Fruit fly (Drosophila melanogaster) whole organism, embryonic: ENCODE measurements around the gene CG31807.

Experiments used
- Antp ChIP-seq: fragments of 200-800 bp; sonication (Bioruptor generic); optimal IDR thresholded peaks from 3 replicates; lab custom pipeline; 2016; ENCODE audit warnings: missing biosample characterization, missing genetic modification characterization
- Atf3 ChIP-seq: fragments of 200-800 bp; sonication (Bioruptor generic); optimal IDR thresholded peaks from 3 replicates; lab custom pipeline; 2016; ENCODE audit warnings: missing biosample characterization, missing genetic modification characterization
- BEAF-32 ChIP-seq: fragments of 200-800 bp; sonication (Bioruptor generic); optimal IDR thresholded peaks from 3 replicates; lab custom pipeline; 2017; ENCODE audit warnings: missing biosample characterization, missing genetic modification characterization, mild to moderate bottlenecking, moderate library complexity, missing genetic modification reagents
- CG11695 ChIP-seq: fragments of 200-800 bp; sonication (Bioruptor generic); IDR thresholded peaks from 3 replicates; pipeline ENCODE4 v1.3.6; 2022; ENCODE audit warnings: missing biosample characterization, missing genetic modification characterization
- CG12236 ChIP-seq: fragments of 200-800 bp; sonication (Bioruptor generic); optimal IDR thresholded peaks from 2 replicates; lab custom pipeline; 2016; ENCODE audit warnings: missing biosample characterization, missing genetic modification characterization
- CG13123 ChIP-seq: fragments of 200-800 bp; sonication (Bioruptor generic); optimal IDR thresholded peaks from 2 replicates; lab custom pipeline; 2016; ENCODE audit warnings: missing biosample characterization, missing genetic modification characterization
- CG14050 ChIP-seq: fragments of 200-800 bp; sonication (Bioruptor generic); IDR thresholded peaks from 3 replicates; pipeline ENCODE4 v1.3.6; 2022; ENCODE audit warnings: missing biosample characterization, missing genetic modification characterization
- CG1647 ChIP-seq: fragments of 200-800 bp; sonication (Bioruptor generic); optimal IDR thresholded peaks from 3 replicates; lab custom pipeline; 2016; ENCODE audit warnings: missing biosample characterization, missing genetic modification characterization
- CG18476 ChIP-seq: fragments of 200-800 bp; sonication (Bioruptor generic); optimal IDR thresholded peaks from 2 replicates; lab custom pipeline; 2016; ENCODE audit warnings: missing biosample characterization, mild to moderate bottlenecking, missing genetic modification characterization
- CG2129 ChIP-seq: fragments of 200-800 bp; sonication (Bioruptor generic); IDR thresholded peaks from 2 replicates; pipeline ENCODE4 v1.3.6; 2022; ENCODE audit warnings: missing biosample characterization, missing genetic modification characterization; ENCODE audit not compliant: partially characterized antibody
- CG30403 ChIP-seq: fragments of 200-800 bp; sonication (Bioruptor generic); optimal IDR thresholded peaks from 3 replicates; lab custom pipeline; 2016; ENCODE audit warnings: missing biosample characterization, missing genetic modification characterization
- CG3281 ChIP-seq: fragments of 200-800 bp; sonication (Bioruptor generic); optimal IDR thresholded peaks from 3 replicates; lab custom pipeline; 2017; ENCODE audit warnings: missing biosample characterization, mild to moderate bottlenecking, missing genetic modification characterization
- CG34422 ChIP-seq: fragments of 200-800 bp; sonication (Bioruptor generic); IDR thresholded peaks from 3 replicates; pipeline ENCODE4 v1.3.6; 2022; ENCODE audit warnings: missing biosample characterization, missing genetic modification characterization
- CG3726 ChIP-seq: fragments of 200-800 bp; sonication (Bioruptor generic); IDR thresholded peaks from 3 replicates; pipeline ENCODE4, ENCODE4 v1.3.6; 2022; ENCODE audit warnings: missing biosample characterization, missing genetic modification characterization
- CG3847 ChIP-seq: fragments of 200-800 bp; sonication (Bioruptor generic); IDR thresholded peaks from 2 replicates; pipeline ENCODE4 v1.3.6; 2022; ENCODE audit warnings: missing biosample characterization, missing genetic modification characterization
- CG4328 ChIP-seq: fragments of 200-800 bp; sonication (Bioruptor generic); optimal IDR thresholded peaks from 3 replicates; lab custom pipeline; 2017; ENCODE audit warnings: missing biosample characterization, missing genetic modification reagents, missing genetic modification characterization
- CG4360 ChIP-seq: fragments of 200-800 bp; sonication (Bioruptor generic); IDR thresholded peaks from 2 replicates; pipeline ENCODE4 v1.3.6; 2022; ENCODE audit warnings: missing biosample characterization, missing genetic modification characterization
- CG6254 ChIP-seq: fragments of 200-800 bp; sonication (Bioruptor generic); optimal IDR thresholded peaks from 3 replicates; lab custom pipeline; 2017; ENCODE audit warnings: mild to moderate bottlenecking, missing biosample characterization, missing genetic modification reagents, missing genetic modification characterization
- CG6272 ChIP-seq: fragments of 200-800 bp; sonication (Bioruptor generic); IDR thresholded peaks from 2 replicates; pipeline ENCODE4 v1.3.6; 2022; ENCODE audit warnings: missing biosample characterization, missing genetic modification characterization
- CG6813 ChIP-seq: fragments of 200-800 bp; sonication (Bioruptor generic); optimal IDR thresholded peaks from 2 replicates; lab custom pipeline; 2017; ENCODE audit warnings: missing biosample characterization, missing genetic modification characterization, mild to moderate bottlenecking, moderate library complexity, missing genetic modification reagents
- CG8924 ChIP-seq: fragments of 200-800 bp; optimal IDR thresholded peaks from 3 replicates; lab custom pipeline; 2019; ENCODE audit warnings: missing biosample characterization, mild to moderate bottlenecking, missing genetic modification characterization, moderate library complexity
- D19B ChIP-seq: fragments of 200-800 bp; sonication (Bioruptor generic); optimal IDR thresholded peaks from 2 replicates; lab custom pipeline; 2017; ENCODE audit warnings: missing biosample characterization, mild to moderate bottlenecking, missing genetic modification characterization
- Dref ChIP-seq: fragments of 200-800 bp; sonication (Bioruptor generic); IDR thresholded peaks from 2 replicates; pipeline ENCODE4 v1.3.6; 2022; ENCODE audit warnings: missing biosample characterization, missing genetic modification characterization
- Fer3 ChIP-seq: fragments of 200-800 bp; sonication (Bioruptor generic); optimal IDR thresholded peaks from 2 replicates; lab custom pipeline; 2018; ENCODE audit warnings: missing biosample characterization, mild to moderate bottlenecking, missing genetic modification characterization, moderate library complexity
- MBD-R2 ChIP-seq: fragments of 200-800 bp; sonication (Bioruptor generic); IDR thresholded peaks from 2 replicates; pipeline ENCODE4 v1.3.6; 2022; ENCODE audit warnings: missing biosample characterization, missing genetic modification characterization
- Meics ChIP-seq: fragments of 200-800 bp; sonication (Bioruptor generic); optimal IDR thresholded peaks from 2 replicates; lab custom pipeline; 2017; ENCODE audit warnings: missing biosample characterization, mild to moderate bottlenecking, missing genetic modification characterization
- Mrtf ChIP-seq: fragments of 200-800 bp; sonication (Bioruptor generic); IDR thresholded peaks from 3 replicates; pipeline ENCODE4 v1.3.6; 2022; ENCODE audit warnings: missing biosample characterization, missing genetic modification characterization
- Pdp1 ChIP-seq, 2 experiments: fragments of 200-800 bp; sonication (Bioruptor generic); optimal IDR thresholded peaks; 3 replicates each; lab custom pipeline; 2016; ENCODE audit warnings: missing biosample characterization in 2 of 2, missing genetic modification characterization in 2 of 2, mild to moderate bottlenecking in 1 of 2, moderate library complexity in 1 of 2
- Spps ChIP-seq: fragments of 200-800 bp; sonication (Bioruptor generic); optimal IDR thresholded peaks from 2 replicates; lab custom pipeline; 2018; ENCODE audit warnings: missing biosample characterization, mild to moderate bottlenecking, missing genetic modification characterization
- ab ChIP-seq: fragments of 200-800 bp; sonication (Bioruptor generic); optimal IDR thresholded peaks from 2 replicates; lab custom pipeline; 2016; ENCODE audit warnings: missing biosample characterization, missing genetic modification characterization
- ase ChIP-seq: fragments of 200-800 bp; sonication (Bioruptor generic); IDR thresholded peaks from 3 replicates; pipeline ENCODE4 v1.3.6; 2022; ENCODE audit warnings: missing biosample characterization, missing genetic modification characterization
- br ChIP-seq: fragments of >200 bp; optimal IDR thresholded peaks from 2 replicates; lab custom pipeline; 2017
- cad ChIP-seq: fragments of >200 bp; optimal IDR thresholded peaks from 2 replicates; lab custom pipeline; 2017; ENCODE audit warnings: missing biosample characterization, missing genetic modification characterization
- eyg ChIP-seq: fragments of 200-800 bp; sonication (Bioruptor generic); optimal IDR thresholded peaks from 3 replicates; lab custom pipeline; 2016; ENCODE audit warnings: missing biosample characterization, missing genetic modification characterization
- gcm2 ChIP-seq: fragments of 200-800 bp; sonication (Bioruptor generic); optimal IDR thresholded peaks from 2 replicates; lab custom pipeline; 2016; ENCODE audit warnings: missing biosample characterization, missing genetic modification characterization
- gem ChIP-seq: fragments of 200-800 bp; sonication (Bioruptor generic); optimal IDR thresholded peaks from 2 replicates; lab custom pipeline; 2019; ENCODE audit warnings: missing biosample characterization, mild to moderate bottlenecking, missing genetic modification characterization, moderate library complexity
- ham ChIP-seq: fragments of 200-800 bp; sonication (Bioruptor generic); IDR thresholded peaks from 2 replicates; pipeline ENCODE4 v1.3.6; 2022; ENCODE audit warnings: missing biosample characterization, missing genetic modification characterization
- ken ChIP-seq: fragments of 200-800 bp; sonication (Bioruptor generic); IDR thresholded peaks from 3 replicates; pipeline ENCODE4 v1.3.6; 2022; ENCODE audit warnings: missing biosample characterization, missing genetic modification characterization
- mld ChIP-seq: fragments of 200-800 bp; sonication (Bioruptor generic); IDR thresholded peaks from 3 replicates; pipeline ENCODE4 v1.3.6; 2022; ENCODE audit warnings: missing biosample characterization, missing genetic modification characterization; ENCODE audit not compliant: partially characterized antibody
- nmo ChIP-seq: fragments of 200-800 bp; sonication (Bioruptor generic); optimal IDR thresholded peaks from 2 replicates; lab custom pipeline; 2018; ENCODE audit warnings: missing biosample characterization, mild to moderate bottlenecking, missing genetic modification characterization, moderate library complexity
- pb ChIP-seq: fragments of 200-800 bp; sonication (Bioruptor generic); optimal IDR thresholded peaks from 3 replicates; lab custom pipeline; 2016; ENCODE audit warnings: missing biosample characterization, missing genetic modification characterization
- salm ChIP-seq: fragments of 200-800 bp; sonication (Bioruptor generic); optimal IDR thresholded peaks from 2 replicates; lab custom pipeline; 2018; ENCODE audit warnings: missing biosample characterization, mild to moderate bottlenecking, missing genetic modification characterization
- sug ChIP-seq: fragments of 200-800 bp; optimal IDR thresholded peaks from 2 replicates; lab custom pipeline; 2019; ENCODE audit warnings: missing biosample characterization, mild to moderate bottlenecking, missing genetic modification characterization, moderate library complexity
- tio ChIP-seq: fragments of 200-800 bp; sonication (Bioruptor generic); optimal IDR thresholded peaks from 2 replicates; lab custom pipeline; 2017; ENCODE audit warnings: missing biosample characterization, missing genetic modification characterization, inconsistent platforms
- ttk ChIP-seq: fragments of 200-800 bp; sonication (Bioruptor generic); IDR thresholded peaks from 2 replicates; pipeline ENCODE4 v2.1.2; 2022; ENCODE audit warnings: missing biosample characterization, missing genetic modification characterization
- tx ChIP-seq: fragments of 200-800 bp; sonication (Bioruptor generic); optimal IDR thresholded peaks from 2 replicates; lab custom pipeline; 2016; ENCODE audit warnings: missing biosample characterization, missing genetic modification characterization
- usp ChIP-seq: fragments of >200 bp; optimal IDR thresholded peaks from 2 replicates; lab custom pipeline; 2017; ENCODE audit warnings: missing biosample characterization, missing genetic modification characterization
- vnd ChIP-seq: fragments of 200-800 bp; sonication (Bioruptor generic); IDR thresholded peaks from 3 replicates; pipeline ENCODE4 v1.3.6; 2022; ENCODE audit warnings: missing biosample characterization, missing genetic modification characterization; ENCODE audit not compliant: partially characterized antibody
- vvl ChIP-seq: fragments of 200-800 bp; sonication (Bioruptor generic); IDR thresholded peaks from 2 replicates; pipeline ENCODE4 v1.3.6; 2022; ENCODE audit warnings: missing biosample characterization, missing genetic modification characterization
- wek ChIP-seq: fragments of 200-800 bp; sonication (Bioruptor generic); optimal IDR thresholded peaks from 3 replicates; lab custom pipeline; 2018; ENCODE audit warnings: missing biosample characterization, mild to moderate bottlenecking, missing genetic modification characterization, moderate library complexity
- zen2 ChIP-seq: fragments of 200-800 bp; sonication (Bioruptor generic); IDR thresholded peaks from 3 replicates; pipeline ENCODE4 v1.3.6; 2022; ENCODE audit warnings: missing biosample characterization, missing genetic modification characterization; ENCODE audit not compliant: partially characterized antibody

Gene CG31807

DNA sequence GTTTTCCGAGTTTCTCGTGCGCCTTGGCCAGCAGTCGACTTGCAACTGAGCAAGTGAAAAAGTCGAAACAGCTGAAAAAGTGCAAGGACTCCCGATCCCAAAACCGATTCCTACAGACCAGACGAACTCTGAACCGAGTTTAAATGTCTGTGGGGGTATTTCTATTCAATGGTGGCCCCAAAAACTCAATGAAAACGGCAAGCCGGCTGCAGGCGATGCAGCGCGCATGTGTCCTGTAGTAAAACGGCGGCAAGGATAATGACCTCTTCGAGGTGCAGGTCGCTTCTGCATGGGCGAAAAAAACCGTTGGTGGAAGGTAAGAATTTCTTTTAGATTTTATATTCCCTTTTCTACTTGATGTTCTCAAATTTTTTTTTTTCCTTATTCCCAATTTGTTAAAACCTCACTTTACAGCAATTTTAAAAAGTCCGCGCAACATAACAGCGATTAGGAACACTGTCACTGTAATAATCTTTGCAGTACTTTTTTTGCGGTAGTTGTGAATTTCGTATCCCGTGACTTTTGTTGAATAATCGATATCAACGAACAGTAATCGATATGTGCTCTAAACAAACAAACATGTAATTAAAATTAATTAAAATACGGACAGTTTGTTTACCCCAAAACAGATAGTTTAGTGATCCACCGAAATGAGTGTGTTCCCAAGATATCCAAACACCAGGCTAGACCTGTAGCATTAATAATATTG is 7.0 kb downstream of the CG31807 start, which contains the start of the genes Trpgamma and her (continued):
- no peak for TF ChIP-seq Antp
- no peak for TF ChIP-seq sug (tag; lab: Kevin White, UChicago)
- no peak for TF ChIP-seq CG13123
- peak; percentile 75 for TF ChIP-seq CG2129 (GFP tag; lab: Robert Waterston, UW)
- TF ChIP-seq br (lab: Kevin White, UChicago): no peak
- TF ChIP-seq CG30403 (GFP tag; lab: Kevin White, UChicago): peak; percentile 0
- no peak for TF ChIP-seq gem
- no peak for TF ChIP-seq CG6254 (GFP tag; lab: Kevin White, UChicago)
- no peak for TF ChIP-seq tio (GFP tag; lab: Kevin White, UChicago)
- TF ChIP-seq Dref: peak; percentile 85
- no peak for TF ChIP-seq Meics (GFP tag; lab: Kevin White, UChicago)
- TF ChIP-seq Mrtf (GFP tag; lab: Robert Waterston, UW): no peak
- no peak for TF ChIP-seq usp (GFP tag; lab: Kevin White, UChicago)
- TF ChIP-seq Fer3 (tag; lab: Kevin White, UChicago): no peak
- 0 out of 3 replicates have a peak, but pooled peaks have one; percentile 28 for TF ChIP-seq CG3726 (GFP tag; lab: Robert Waterston, UW)
- TF ChIP-seq ab (GFP tag; lab: Kevin White, UChicago): no peak
- TF ChIP-seq BEAF-32: peak; percentile 90
- TF ChIP-seq wek (GFP tag; lab: Kevin White, UChicago): no peak
- TF ChIP-seq CG12236 (GFP tag; lab: Kevin White, UChicago): peak; percentile 16
- TF ChIP-seq CG4328 (GFP tag; lab: Kevin White, UChicago): no peak
- no peak for TF ChIP-seq D19B (GFP tag; lab: Kevin White, UChicago)
- no peak for TF ChIP-seq CG6272 (GFP tag; lab: Robert Waterston, UW)
- no peak for TF ChIP-seq CG18476 (GFP tag; lab: Kevin White, UChicago)
- TF ChIP-seq CG6813 (GFP tag; lab: Kevin White, UChicago): no peak
- TF ChIP-seq CG1647 (GFP tag; lab: Kevin White, UChicago): no peak
- no peak for TF ChIP-seq Atf3 (GFP tag; lab: Kevin White, UChicago)
- TF ChIP-seq ttk (GFP tag; lab: Robert Waterston, UW): no peak
- TF ChIP-seq ase (GFP tag; lab: Robert Waterston, UW): no peak
- peak; percentile 90 for TF ChIP-seq zen2 (GFP tag; lab: Robert Waterston, UW)
- no peak for TF ChIP-seq ham (GFP tag; lab: Robert Waterston, UW)
- TF ChIP-seq MBD-R2 (GFP tag; lab: Robert Waterston, UW): peak; percentile 40; the same call in 1 of the 2 replicates
- no peak for TF ChIP-seq tx (GFP tag; lab: Kevin White, UChicago)
- no peak for TF ChIP-seq Pdp1 (GFP tag; optimal IDR thresholded peaks at IDR 0.05; lab: Kevin White, UChicago)
- TF ChIP-seq ken (GFP tag; lab: Robert Waterston, UW): no peak
- no peak for TF ChIP-seq gcm2 (GFP tag; lab: Kevin White, UChicago)
- TF ChIP-seq eyg (GFP tag; lab: Kevin White, UChicago): no peak
- no peak for TF ChIP-seq CG14050 (GFP tag; lab: Robert Waterston, UW)
- no peak for TF ChIP-seq pb (GFP tag; lab: Kevin White, UChicago)
- no peak for TF ChIP-seq CG11695 (GFP tag; lab: Robert Waterston, UW)
- TF ChIP-seq vnd (GFP tag; lab: Robert Waterston, UW): peak; percentile 86
- no peak for TF ChIP-seq CG34422 (GFP tag; lab: Robert Waterston, UW)
- TF ChIP-seq Spps (tag; lab: Kevin White, UChicago): no peak
- peak; percentile 70; the same call in 2 of the 3 replicates for TF ChIP-seq mld
- no peak for TF ChIP-seq CG3281 (GFP tag; lab: Kevin White, UChicago)
- 0 out of 2 replicates have a peak, but pooled peaks have one; percentile 46 for TF ChIP-seq vvl
- peak; percentile 11 for TF ChIP-seq CG8924 (tag; lab: Kevin White, UChicago)
- TF ChIP-seq salm: no peak
- TF ChIP-seq nmo (GFP tag; lab: Kevin White, UChicago): peak; percentile 52
- TF ChIP-seq CG4360: no peak
- no peak for TF ChIP-seq CG3847 (GFP tag; lab: Robert Waterston, UW)
- TF ChIP-seq cad: no peak
